Worm (Caenorhabditis elegans): ENCODE results near the gene K08B5.1.
A peak's percentile ranks its signal among the peaks of the same experiment; 100 is the strongest.

Gene K08B5.1

ce11 chrX:16591533-16591932 is 33.3 kb downstream of the K08B5.1 start:
- TF ChIP-seq ceh-19 (GFP tag; optimal IDR thresholded peaks at IDR 0.05) (peak; percentile 28), syd-9 (tag; optimal IDR thresholded peaks at IDR 0.05) (no peak), ceh-34 (tag; optimal IDR thresholded peaks at IDR 0.05) (peak; percentile 94), pros-1 (tag; optimal IDR thresholded peaks at IDR 0.05) (peak; percentile 18), ama-1 (optimal IDR thresholded peaks at IDR 0.05) (no peak), elt-4 (tag; optimal IDR thresholded peaks at IDR 0.05) (no peak), ceh-14 (tag; optimal IDR thresholded peaks at IDR 0.05) (no peak), odd-2 (tag; optimal IDR thresholded peaks at IDR 0.05) (no peak)

ce11 chrX:16594931-16595330 is 36.7 kb downstream of the K08B5.1 start, which contains the start of gene cdh-9:
Gene cdh-9 (plus strand): TSS chrX:16595231.
- TF ChIP-seq npax-4 (tag; optimal IDR thresholded peaks at IDR 0.05) (no peak), tbx-2 (tag; optimal IDR thresholded peaks at IDR 0.05) (peak; percentile 2)

- TF ChIP-seq fax-1 (tag; optimal IDR thresholded peaks at IDR 0.05) (no peak), lin-11 (tag; optimal IDR thresholded peaks at IDR 0.05) (no peak), unc-42 (tag; optimal IDR thresholded peaks at IDR 0.05) (peak; percentile 88), pag-3 (tag; optimal IDR thresholded peaks at IDR 0.05; ENCODE audit: borderline replicate concordance) (no peak), sdc-2 (tag; optimal IDR thresholded peaks at IDR 0.05) (no peak), ama-1 (optimal IDR thresholded peaks at IDR 0.05) (no peak), unc-86 (tag; optimal IDR thresholded peaks at IDR 0.05) (no peak), pqm-1 (tag; optimal IDR thresholded peaks at IDR 0.05) (no peak), nfya-1 (tag; optimal IDR thresholded peaks at IDR 0.05) (peak; percentile 5), ahr-1 (tag; optimal IDR thresholded peaks at IDR 0.05) (no peak), C38D4.7 (GFP tag; optimal IDR thresholded peaks at IDR 0.05) (peak; percentile 10), syd-9 (tag; optimal IDR thresholded peaks at IDR 0.05) (no peak), ceh-30 (tag; optimal IDR thresholded peaks at IDR 0.05) (no peak), unc-55 (GFP tag; optimal IDR thresholded peaks at IDR 0.05) (no peak)
Measured at ce11 chrX:16595522-16596282, 37.5 kb downstream of the K08B5.1 start.

ce11 chrX:16596972-16597371 is 38.7 kb downstream of the K08B5.1 start:
- TF ChIP-seq sdc-2 (tag; optimal IDR thresholded peaks at IDR 0.05): no peak
- TF ChIP-seq unc-42 (tag; optimal IDR thresholded peaks at IDR 0.05): no peak
- no peak for TF ChIP-seq T23F11.4 (GFP tag; optimal IDR thresholded peaks at IDR 0.05)
- peak; percentile 6 for TF ChIP-seq ceh-34 (tag; optimal IDR thresholded peaks at IDR 0.05)

- TF ChIP-seq C38D4.7 (GFP tag; optimal IDR thresholded peaks at IDR 0.05) (no peak), pqm-1 (tag; optimal IDR thresholded peaks at IDR 0.05) (no peak), ceh-14 (tag; optimal IDR thresholded peaks at IDR 0.05) (no peak), ceh-34 (tag; optimal IDR thresholded peaks at IDR 0.05) (no peak), ceh-45 (GFP tag; IDR thresholded peaks at IDR 0.05) (no peak), ceh-2 (tag; optimal IDR thresholded peaks at IDR 0.05) (no peak), hlh-6 (tag; optimal IDR thresholded peaks at IDR 0.05) (no peak), pha-4 (tag; optimal IDR thresholded peaks at IDR 0.05) (no peak)
Measured at ce11 chrX:16597791-16598190, 39.6 kb downstream of the K08B5.1 start.

ce11 chrX:16602457-16602856 is 44.2 kb downstream of the K08B5.1 start, which contains the start of gene F59C12.4:
Gene F59C12.4 (minus strand): TSS chrX:16602622.
- TF ChIP-seq ceh-2 (tag; optimal IDR thresholded peaks at IDR 0.05) (no peak), hlh-30 (tag; optimal IDR thresholded peaks at IDR 0.05; ENCODE audit: insufficient read depth) (peak; percentile 39), T23F11.4 (GFP tag; optimal IDR thresholded peaks at IDR 0.05) (no peak), ceh-18 (tag; optimal IDR thresholded peaks at IDR 0.05) (no peak), nhr-232 (tag; optimal IDR thresholded peaks at IDR 0.05) (peak; percentile 28), ceh-30 (tag; optimal IDR thresholded peaks at IDR 0.05) (no peak), pax-1 (tag; optimal IDR thresholded peaks at IDR 0.05) (no peak), sdc-2 (tag; optimal IDR thresholded peaks at IDR 0.05) (peak; percentile 38), ref-2 (tag; optimal IDR thresholded peaks at IDR 0.05) (peak; percentile 70), K02D7.2 (tag; optimal IDR thresholded peaks at IDR 0.05) (no peak), fax-1 (tag; optimal IDR thresholded peaks at IDR 0.05) (no peak), sox-4 (tag; optimal IDR thresholded peaks at IDR 0.05) (no peak), unc-42 (tag; optimal IDR thresholded peaks at IDR 0.05) (no peak), pat-9 (tag; optimal IDR thresholded peaks at IDR 0.05) (peak; percentile 25), ceh-14 (tag; optimal IDR thresholded peaks at IDR 0.05) (no peak), gmeb-2 (tag; optimal IDR thresholded peaks at IDR 0.05) (peak; percentile 49), mec-3 (tag; optimal IDR thresholded peaks at IDR 0.05; ENCODE audit: borderline replicate concordance) (no peak), pros-1 (tag; optimal IDR thresholded peaks at IDR 0.05) (no peak), madf-2 (tag; optimal IDR thresholded peaks at IDR 0.05) (no peak), hlh-6 (tag; optimal IDR thresholded peaks at IDR 0.05) (peak; percentile 68), ceh-19 (GFP tag; optimal IDR thresholded peaks at IDR 0.05) (peak; percentile 55), ets-4 (tag; optimal IDR thresholded peaks at IDR 0.05) (no peak), K09A11.1 (tag; optimal IDR thresholded peaks at IDR 0.05; ENCODE audit: insufficient read depth) (no peak), npax-4 (tag; optimal IDR thresholded peaks at IDR 0.05) (peak; percentile 1)

Data from whole organism, late embryonic.